Worm (Caenorhabditis elegans): ENCODE results near the gene F55A4.13.

ce11 chrX:1030867-1031266, 13.5 kb upstream of the F55A4.13 start:
- TF ChIP-seq ztf-29 (GFP tag; IDR thresholded peaks at IDR 0.05) (no peak), cog-1 (tag; optimal IDR thresholded peaks at IDR 0.05) (no peak), ztf-23 (GFP tag; IDR thresholded peaks at IDR 0.05) (no peak), med-1 (GFP tag; optimal IDR thresholded peaks at IDR 0.05; ENCODE audit: insufficient read depth) (no peak), T22C8.4 (GFP tag; IDR thresholded peaks at IDR 0.05) (no peak), klf-2 (GFP tag; conservative IDR thresholded peaks at IDR 0.05) (no peak), flt-1 (GFP tag; IDR thresholded peaks at IDR 0.05) (no peak), tab-1 (GFP tag; IDR thresholded peaks at IDR 0.05) (no peak)

Measured in whole organism, midembryonic.